Worm (Caenorhabditis elegans) whole organism, L4 larva: ENCODE data around the gene R05G6.3.
A peak's percentile ranks its signal among the peaks of the same experiment; 100 is the strongest.

Source experiments
- lin-15B ChIP-seq: fragments of 150-350 bp; sonication (generic microtip); optimal IDR thresholded peaks from 3 replicates; lab custom pipeline; 2014; ENCODE audit warnings: missing biosample characterization, missing genetic modification characterization
- nhr-76 ChIP-seq: fragments of 150-350 bp; optimal IDR thresholded peaks from 2 replicates; lab custom pipeline; 2014; ENCODE audit warnings: missing biosample characterization, missing genetic modification characterization
- unc-130 ChIP-seq: sonication (generic microtip); optimal IDR thresholded peaks from 2 replicates; lab custom pipeline; 2016; ENCODE audit warnings: missing genetic modification reagents, missing genetic modification characterization, missing compliant biosample characterization
- ztf-11 ChIP-seq: fragments of 150-350 bp; optimal IDR thresholded peaks from 2 replicates; lab custom pipeline; 2014; ENCODE audit warnings: missing biosample characterization, missing genetic modification characterization

ce11 chrIV:7473159-7473649 lies 43.1 kb upstream of the R05G6.3 start, which contains the start of the genes plk-3 and F55G1.6:
- TF ChIP-seq nhr-76 (tag; lab: Kevin White, UChicago) (no peak), unc-130 (GFP tag; lab: Kevin White, UChicago) (peak; percentile 11), ztf-11 (tag; lab: Kevin White, UChicago) (no peak), lin-15B (no peak)
